Fruit fly (Drosophila melanogaster): ENCODE measurements around the gene Plzf.

DNA sequence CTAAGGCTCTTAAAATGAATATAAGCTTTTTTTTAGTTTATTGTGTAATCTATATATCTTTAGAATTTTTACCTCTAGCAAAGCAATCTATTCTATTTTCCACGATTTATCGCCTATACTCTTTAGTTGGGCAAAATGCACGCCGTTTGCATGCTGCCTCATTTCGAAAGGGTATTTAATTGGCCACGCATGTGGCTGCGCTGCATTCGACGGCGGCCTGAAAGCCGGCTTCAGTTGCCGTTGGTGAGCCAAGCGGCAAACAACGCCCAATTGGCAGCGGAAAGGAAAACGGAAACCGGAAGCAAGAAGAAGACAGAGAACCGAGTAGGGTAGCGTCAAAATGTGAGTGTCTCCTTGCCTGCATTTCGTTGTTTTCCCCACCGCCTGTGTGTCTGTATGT lies 27.1 kb upstream of the Plzf start, which contains the start of gene CG14947:
- TF ChIP-seq EcR (GFP tag; optimal IDR thresholded peaks at IDR 0.05) = no peak
- TF ChIP-seq CG8478 (optimal IDR thresholded peaks at IDR 0.05) = no peak
- no peak for TF ChIP-seq usp (GFP tag; optimal IDR thresholded peaks at IDR 0.05)
- no peak for TF ChIP-seq psq (optimal IDR thresholded peaks at IDR 0.05)
